Worm (Caenorhabditis elegans) whole organism, midembryonic: ENCODE measurements around the gene F11A5.5.

Experiments used
- T22C8.4 ChIP-seq: fragments of 200-800 bp; sonication (Bioruptor generic); IDR thresholded peaks from 2 replicates; pipeline ENCODE4 v1.3.6; 2022; ENCODE audit warnings: missing genetic modification characterization, missing compliant biosample characterization
- cog-1 ChIP-seq: sonication (generic microtip); optimal IDR thresholded peaks from 2 replicates; lab custom pipeline; 2016; ENCODE audit warnings: missing genetic modification characterization, missing compliant biosample characterization
- flt-1 ChIP-seq: fragments of 200-800 bp; sonication (Bioruptor generic); IDR thresholded peaks from 2 replicates; pipeline ENCODE4 v1.3.6; 2022; ENCODE audit warnings: missing genetic modification characterization, missing compliant biosample characterization
- klf-2 ChIP-seq: fragments of 200-800 bp; sonication (Bioruptor generic); conservative IDR thresholded peaks from 2 replicates; pipeline ENCODE4 v1.3.6; 2022; ENCODE audit warnings: missing genetic modification reagents, missing genetic modification characterization, missing compliant biosample characterization
- med-1 ChIP-seq: sonication (generic microtip); optimal IDR thresholded peaks from 2 replicates; lab custom pipeline; 2017; ENCODE audit warnings: missing genetic modification characterization, mild to moderate bottlenecking, missing compliant biosample characterization, antibody characterized with exemption, missing genetic modification reagents; ENCODE audit not compliant: insufficient read depth
- ref-1 ChIP-seq: fragments of 200-800 bp; sonication (Bioruptor generic); conservative IDR thresholded peaks from 2 replicates; pipeline ENCODE4 v1.3.6; 2022; ENCODE audit warnings: missing genetic modification reagents, missing genetic modification characterization, missing compliant biosample characterization
- tab-1 ChIP-seq: fragments of 200-800 bp; sonication (Bioruptor generic); IDR thresholded peaks from 2 replicates; pipeline ENCODE4 v1.3.6; 2022; ENCODE audit warnings: missing genetic modification characterization, missing compliant biosample characterization
- ztf-23 ChIP-seq: fragments of 200-800 bp; sonication (Bioruptor generic); IDR thresholded peaks from 2 replicates; pipeline ENCODE4 v1.3.6; 2022; ENCODE audit warnings: missing genetic modification reagents, missing genetic modification characterization, missing compliant biosample characterization
- ztf-29 ChIP-seq: fragments of 200-800 bp; sonication (Bioruptor generic); IDR thresholded peaks from 2 replicates; pipeline ENCODE4 v1.3.6; 2022; ENCODE audit warnings: missing genetic modification reagents, missing genetic modification characterization, missing compliant biosample characterization

Gene F11A5.5

DNA sequence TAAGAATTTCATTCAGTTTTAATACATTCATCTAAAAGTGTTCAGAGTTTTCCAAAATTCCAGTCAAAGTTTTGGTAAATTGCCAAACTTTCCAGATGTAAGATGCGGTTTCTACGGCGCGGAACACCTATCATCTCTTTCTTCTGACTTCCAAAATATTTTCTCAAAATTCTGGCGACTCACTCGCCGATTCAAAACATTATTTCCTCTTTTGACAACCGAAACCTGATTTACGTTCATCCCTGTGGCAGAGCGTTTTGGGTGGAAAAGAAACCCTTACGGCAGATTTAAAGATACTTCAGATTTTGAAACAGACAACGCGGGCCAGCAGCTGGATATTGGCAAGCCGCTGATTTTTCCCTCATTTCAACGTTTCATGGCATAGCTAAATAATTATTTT, at the start of gene F11A5.5:
Gene F11A5.5, plus strand, starts transcription at position 301 of the 400 bp plus-strand sequence.
- no peak for TF ChIP-seq klf-2
- no peak for TF ChIP-seq ref-1 (GFP tag; lab: Robert Waterston, UW)
- no peak for TF ChIP-seq ztf-29

DNA sequence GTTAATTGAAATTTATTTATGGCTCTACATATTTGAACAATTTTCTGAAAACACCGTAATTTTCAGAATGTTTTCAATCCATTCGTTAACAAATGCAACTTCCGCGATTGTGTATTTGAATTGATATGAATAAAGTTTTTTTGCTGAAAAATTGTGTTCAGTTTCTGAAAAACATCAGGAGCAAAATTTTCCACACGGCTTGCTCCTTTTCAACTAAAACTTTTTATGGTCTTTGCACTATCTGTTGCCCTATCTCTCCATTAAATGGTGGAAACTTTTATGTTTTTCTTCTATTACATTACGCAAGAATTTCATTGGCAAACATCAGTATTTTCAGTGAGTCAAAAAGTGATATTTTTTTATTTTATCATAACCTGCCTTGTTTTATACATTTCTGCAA, 49.3 kb upstream of the F11A5.5 start, which contains the start of gene F10A3.4:
Gene F10A3.4, plus strand, starts transcription at position 301 of the 400 bp plus-strand sequence.
- TF ChIP-seq ztf-23 (no peak), ref-1 (GFP tag; lab: Robert Waterston, UW) (no peak), T22C8.4 (GFP tag; lab: Robert Waterston, UW) (no peak), ztf-29 (no peak), klf-2 (no peak), med-1 (GFP tag; lab: Kevin White, UChicago) (no peak), tab-1 (GFP tag; lab: Robert Waterston, UW) (no peak), flt-1 (no peak), cog-1 (tag; lab: Kevin White, UChicago) (no peak)

- TF ChIP-seq T22C8.4 (GFP tag; lab: Robert Waterston, UW): no peak
- no peak for TF ChIP-seq ztf-23
- no peak for TF ChIP-seq klf-2
- TF ChIP-seq cog-1 (tag; lab: Kevin White, UChicago): no peak
- no peak for TF ChIP-seq ztf-29
- no peak for TF ChIP-seq flt-1
- no peak for TF ChIP-seq ref-1 (GFP tag; lab: Robert Waterston, UW)
- TF ChIP-seq tab-1 (GFP tag; lab: Robert Waterston, UW): no peak
Measured at ce11 chrV:16153375-16153774, 44.7 kb upstream of the F11A5.5 start, which contains the start of gene str-254. Gene str-254 (minus strand): TSS chrV:16153475.

DNA sequence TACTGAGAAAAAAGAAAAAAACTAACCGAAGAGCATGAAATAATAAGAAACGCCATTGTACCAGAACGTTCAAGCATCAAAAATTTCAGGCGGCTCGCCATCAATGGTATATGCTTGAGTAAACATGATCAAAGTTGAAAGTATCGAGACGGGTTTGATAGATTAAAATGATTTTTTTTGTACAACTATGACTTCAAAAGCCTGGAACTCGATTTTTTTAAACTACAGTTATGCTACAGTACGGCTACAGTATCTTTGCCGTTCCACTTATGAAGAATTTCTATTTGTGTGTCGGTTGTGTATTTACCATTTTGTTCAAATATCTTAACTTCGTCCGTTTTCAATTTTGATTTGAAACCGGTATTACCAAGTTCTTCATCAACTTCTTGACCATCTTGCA, 43.0 kb upstream of the F11A5.5 start, which contains the start of gene str-97:
Gene str-97, minus strand, starts transcription at position 101 of the 400 bp plus-strand sequence.
- TF ChIP-seq med-1 (GFP tag; lab: Kevin White, UChicago) (no peak), T22C8.4 (GFP tag; lab: Robert Waterston, UW) (no peak), ztf-23 (no peak), ztf-29 (no peak), klf-2 (no peak), cog-1 (tag; lab: Kevin White, UChicago) (no peak), ref-1 (GFP tag; lab: Robert Waterston, UW) (no peak), tab-1 (GFP tag; lab: Robert Waterston, UW) (no peak), flt-1 (no peak)

DNA sequence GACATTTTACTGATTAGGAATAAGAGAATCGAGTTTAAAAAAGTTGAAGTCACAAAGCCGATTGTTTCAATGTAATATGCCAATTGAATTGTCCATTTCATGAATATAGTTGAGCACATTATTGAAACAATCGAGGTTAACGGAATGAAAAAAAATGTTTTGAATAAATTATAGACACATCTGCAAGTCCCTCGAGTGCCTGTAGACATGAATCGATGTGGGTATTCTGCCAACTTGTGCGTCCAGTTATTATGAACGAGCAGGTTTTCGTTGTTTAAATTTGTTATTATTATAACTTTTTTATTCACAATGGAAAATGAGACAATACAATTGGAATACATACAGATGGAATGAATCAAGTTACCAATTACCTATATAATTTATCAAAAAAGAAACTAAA, 39.7 kb upstream of the F11A5.5 start, which contains the start of gene str-99:
Gene str-99, minus strand, starts transcription at position 101 of the 400 bp plus-strand sequence.
- no peak for TF ChIP-seq ref-1 (GFP tag; lab: Robert Waterston, UW)
- no peak for TF ChIP-seq flt-1
- no peak for TF ChIP-seq ztf-23
- TF ChIP-seq cog-1 (tag; lab: Kevin White, UChicago): no peak
- no peak for TF ChIP-seq ztf-29
- TF ChIP-seq T22C8.4 (GFP tag; lab: Robert Waterston, UW): no peak
- TF ChIP-seq tab-1 (GFP tag; lab: Robert Waterston, UW): no peak
- TF ChIP-seq med-1 (GFP tag; lab: Kevin White, UChicago): no peak
- TF ChIP-seq klf-2: no peak

DNA sequence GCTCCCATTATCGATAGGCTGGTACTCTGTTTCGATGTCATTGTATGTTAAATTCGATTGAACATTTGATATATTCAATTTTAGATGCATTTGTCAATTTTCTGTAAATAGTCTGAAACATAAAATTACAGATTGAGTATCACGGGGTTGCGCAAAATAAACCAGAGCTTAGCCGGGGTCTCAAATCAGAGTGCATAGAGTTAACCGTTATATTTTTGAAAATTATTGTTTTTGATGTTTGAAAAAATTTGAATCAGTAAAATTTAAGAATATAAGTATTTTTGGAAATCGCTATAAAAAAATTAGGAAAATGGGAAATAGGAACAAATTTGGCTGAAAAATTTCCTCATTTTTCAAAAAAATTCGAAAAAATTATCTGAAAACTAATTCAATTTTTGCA, 38.5 kb upstream of the F11A5.5 start, which contains the start of gene F10A3.17:
Gene F10A3.17, minus strand, starts transcription at position 101 of the 400 bp plus-strand sequence.
- TF ChIP-seq flt-1 (no peak), ztf-29 (no peak)

DNA sequence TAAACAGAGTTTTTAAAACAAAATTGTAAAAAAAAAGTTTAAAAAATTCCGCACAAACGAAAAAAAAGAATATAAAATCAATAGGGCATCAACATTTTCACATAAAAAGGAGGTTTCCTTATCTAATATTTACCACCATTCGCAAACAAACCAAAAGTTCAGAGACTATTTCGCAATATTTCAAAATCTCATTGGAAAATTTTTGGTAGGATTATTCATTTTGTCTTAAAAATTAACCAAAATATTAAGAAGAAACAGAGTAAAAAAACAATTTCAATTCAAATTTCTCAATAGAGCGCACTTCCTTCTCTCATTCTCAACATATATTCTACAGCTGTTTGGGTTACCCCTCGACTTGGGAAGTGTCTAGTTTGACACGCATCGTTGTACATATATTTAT, 38.0 kb upstream of the F11A5.5 start:
- TF ChIP-seq med-1 (GFP tag; lab: Kevin White, UChicago): no peak
- TF ChIP-seq ref-1 (GFP tag; lab: Robert Waterston, UW): no peak
- TF ChIP-seq klf-2: no peak
- TF ChIP-seq T22C8.4 (GFP tag; lab: Robert Waterston, UW): no peak
- no peak for TF ChIP-seq flt-1
- TF ChIP-seq cog-1 (tag; lab: Kevin White, UChicago): no peak
- TF ChIP-seq ztf-23: no peak

DNA sequence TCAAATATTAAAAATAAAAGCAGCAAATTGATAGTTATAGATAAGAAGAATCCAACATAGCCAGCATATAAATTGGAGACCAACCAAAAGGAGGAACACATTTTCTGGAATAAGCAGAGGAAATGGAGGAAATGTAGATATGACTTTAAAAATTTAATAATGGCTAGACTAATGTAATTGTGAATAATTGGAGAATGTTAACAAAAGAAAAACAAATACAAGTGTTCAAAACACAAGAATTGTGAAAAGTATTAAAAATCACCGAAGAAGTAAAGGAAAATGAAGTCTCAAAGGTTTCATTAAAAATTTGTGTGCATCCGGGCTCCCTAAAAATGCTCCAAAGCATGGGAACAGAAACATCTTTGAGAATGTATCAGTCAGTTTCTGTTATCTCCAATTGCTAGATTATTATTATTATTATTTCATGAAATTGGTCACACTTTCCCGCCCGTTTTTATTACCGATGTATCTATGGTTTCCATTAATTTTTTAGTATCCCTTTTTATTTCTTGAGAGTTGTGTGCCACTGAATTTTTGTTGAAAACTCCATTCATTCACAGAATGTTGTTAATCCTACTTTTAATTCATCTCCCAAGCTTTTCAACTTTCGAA, 35.9 kb upstream of the F11A5.5 start, which contains the start of the genes str-109 and F10A3.11:
Gene str-109, minus strand, starts transcription at position 101 of the 612 bp plus-strand sequence.
Gene F10A3.11, plus strand, starts transcription at position 562 of the 612 bp plus-strand sequence.
- TF ChIP-seq ref-1 (GFP tag; lab: Robert Waterston, UW) (no peak), ztf-29 (no peak), ztf-23 (no peak), cog-1 (tag; lab: Kevin White, UChicago) (no peak), med-1 (GFP tag; lab: Kevin White, UChicago) (no peak), klf-2 (no peak), T22C8.4 (GFP tag; lab: Robert Waterston, UW) (no peak), flt-1 (no peak), tab-1 (GFP tag; lab: Robert Waterston, UW) (no peak)

DNA sequence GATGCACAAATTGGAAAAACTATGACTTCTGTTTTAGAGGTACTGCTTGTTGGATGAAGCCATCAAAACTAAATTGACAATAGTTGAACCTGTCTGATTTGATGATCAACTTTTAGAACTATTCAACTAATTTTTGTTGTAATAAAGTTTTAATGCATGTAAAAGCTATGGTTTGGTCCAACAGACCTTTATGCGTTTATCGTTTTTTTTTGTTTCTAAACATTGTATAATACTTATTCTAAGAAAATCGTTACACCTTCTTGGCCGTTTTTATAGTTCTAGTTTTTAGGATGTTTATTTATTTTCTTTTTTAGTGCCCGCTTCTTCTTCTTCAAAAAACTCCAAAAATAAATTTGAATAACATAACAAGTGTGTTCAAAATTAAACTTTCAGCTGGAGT, 34.4 kb upstream of the F11A5.5 start, which contains the start of gene F10A3.12:
Gene F10A3.12, plus strand, starts transcription at position 301 of the 400 bp plus-strand sequence.
- TF ChIP-seq cog-1 (tag; lab: Kevin White, UChicago) (no peak), flt-1 (no peak), ref-1 (GFP tag; lab: Robert Waterston, UW) (no peak), ztf-23 (no peak), med-1 (GFP tag; lab: Kevin White, UChicago) (no peak), tab-1 (GFP tag; lab: Robert Waterston, UW) (no peak), T22C8.4 (GFP tag; lab: Robert Waterston, UW) (no peak), klf-2 (no peak), ztf-29 (no peak)

DNA sequence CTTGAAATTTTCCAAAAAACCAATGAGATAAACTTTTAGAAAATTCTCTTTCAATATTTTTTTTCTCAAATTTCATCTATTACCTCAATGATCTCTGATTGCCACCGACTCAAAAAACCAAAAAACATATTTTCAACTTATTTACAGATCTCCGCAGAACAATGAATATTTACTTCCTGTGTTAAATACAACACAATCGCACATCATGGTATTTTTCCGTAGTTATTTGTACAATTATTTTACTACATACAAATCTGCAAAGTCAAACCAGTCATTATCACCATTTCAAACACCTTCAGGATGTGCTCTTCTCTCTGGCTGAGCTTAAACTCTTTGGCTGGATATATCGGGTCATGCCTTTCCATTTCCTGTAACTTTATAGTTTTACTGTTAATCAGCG, 32.2 kb upstream of the F11A5.5 start, which contains the start of gene str-108:
Gene str-108, plus strand, starts transcription at position 301 of the 400 bp plus-strand sequence.
- TF ChIP-seq med-1 (GFP tag; lab: Kevin White, UChicago): no peak
- no peak for TF ChIP-seq cog-1 (tag; lab: Kevin White, UChicago)
- no peak for TF ChIP-seq T22C8.4 (GFP tag; lab: Robert Waterston, UW)
- TF ChIP-seq flt-1: no peak
- no peak for TF ChIP-seq klf-2
- TF ChIP-seq tab-1 (GFP tag; lab: Robert Waterston, UW): no peak
